Fruit fly (Drosophila melanogaster) whole organism, prepupa: ENCODE results near the gene Nepl3.

Experiments
- CG10631 ChIP-seq: fragments of 200-800 bp; sonication (Bioruptor generic); optimal IDR thresholded peaks from 2 replicates; lab custom pipeline; 2016; ENCODE audit warnings: missing biosample characterization, missing genetic modification characterization
- CG10669 ChIP-seq: fragments of 200-800 bp; sonication (Bioruptor generic); optimal IDR thresholded peaks from 3 replicates; lab custom pipeline; 2018; ENCODE audit warnings: missing biosample characterization, mild to moderate bottlenecking, missing genetic modification characterization, moderate library complexity
- CG11294 ChIP-seq: fragments of 200-800 bp; sonication (Bioruptor generic); IDR thresholded peaks from 2 replicates; pipeline ENCODE4 v1.3.6; 2022; ENCODE audit warnings: missing biosample characterization, missing genetic modification characterization
- CG15336 ChIP-seq: fragments of 200-800 bp; sonication (Bioruptor generic); IDR thresholded peaks from 2 replicates; pipeline ENCODE4 v1.3.6; 2022; ENCODE audit warnings: missing biosample characterization, missing genetic modification characterization
- CG1621 ChIP-seq: fragments of 200-800 bp; sonication (Bioruptor generic); optimal IDR thresholded peaks from 3 replicates; lab custom pipeline; 2018; ENCODE audit warnings: missing biosample characterization, mild to moderate bottlenecking, missing genetic modification characterization
- CG16779 ChIP-seq: fragments of 200-800 bp; sonication (Bioruptor generic); optimal IDR thresholded peaks from 3 replicates; lab custom pipeline; 2017; ENCODE audit warnings: missing biosample characterization, mild to moderate bottlenecking, missing genetic modification characterization
- CG3032 ChIP-seq: fragments of 200-800 bp; optimal IDR thresholded peaks from 2 replicates; lab custom pipeline; 2019; ENCODE audit warnings: missing biosample characterization, mild to moderate bottlenecking, missing genetic modification characterization, moderate library complexity
- CG31627 ChIP-seq: fragments of 200-800 bp; sonication (Bioruptor generic); optimal IDR thresholded peaks from 3 replicates; lab custom pipeline; 2016; ENCODE audit warnings: missing biosample characterization, missing genetic modification characterization
- CG32006 ChIP-seq: fragments of 200-800 bp; sonication (Bioruptor generic); optimal IDR thresholded peaks from 3 replicates; lab custom pipeline; 2017; ENCODE audit warnings: missing biosample characterization, mild to moderate bottlenecking, missing genetic modification characterization
- CG34406 ChIP-seq: fragments of 200-800 bp; sonication (Bioruptor generic); optimal IDR thresholded peaks from 3 replicates; lab custom pipeline; 2016; ENCODE audit warnings: missing biosample characterization, missing genetic modification characterization
- CG3919 ChIP-seq: fragments of 200-800 bp; sonication (Bioruptor generic); optimal IDR thresholded peaks from 3 replicates; lab custom pipeline; 2016; ENCODE audit warnings: missing biosample characterization, missing genetic modification characterization
- CG4318 ChIP-seq: fragments of 200-800 bp; sonication (Bioruptor generic); optimal IDR thresholded peaks from 3 replicates; lab custom pipeline; 2017; ENCODE audit warnings: missing biosample characterization, mild to moderate bottlenecking, missing genetic modification characterization
- CG6163 ChIP-seq: fragments of 200-800 bp; sonication (Bioruptor generic); IDR thresholded peaks from 3 replicates; pipeline ENCODE4 v1.3.6; 2022; ENCODE audit warnings: missing biosample characterization, missing genetic modification characterization
- CG6276 ChIP-seq: fragments of 200-800 bp; sonication (Bioruptor generic); optimal IDR thresholded peaks from 2 replicates; lab custom pipeline; 2017; ENCODE audit warnings: missing biosample characterization, mild to moderate bottlenecking, missing genetic modification characterization
- CG6792 ChIP-seq: fragments of 200-800 bp; sonication (Bioruptor generic); optimal IDR thresholded peaks from 3 replicates; lab custom pipeline; 2016; ENCODE audit warnings: missing biosample characterization, missing genetic modification characterization
- CG6808 ChIP-seq: fragments of 200-800 bp; sonication (Bioruptor generic); optimal IDR thresholded peaks from 3 replicates; lab custom pipeline; 2017; ENCODE audit warnings: missing biosample characterization, missing genetic modification characterization, mild to moderate bottlenecking, moderate library complexity, missing genetic modification reagents
- CG6854 ChIP-seq: fragments of 200-800 bp; sonication (Bioruptor generic); optimal IDR thresholded peaks from 2 replicates; lab custom pipeline; 2017; ENCODE audit warnings: missing biosample characterization, mild to moderate bottlenecking, missing genetic modification characterization
- CG7368 ChIP-seq: fragments of 200-800 bp; sonication (Bioruptor generic); optimal IDR thresholded peaks from 3 replicates; lab custom pipeline; 2016; ENCODE audit warnings: missing biosample characterization, missing genetic modification characterization
- CG8119 ChIP-seq: fragments of 200-800 bp; sonication (Bioruptor generic); IDR thresholded peaks from 3 replicates; pipeline ENCODE4 v1.3.6; 2022; ENCODE audit warnings: missing biosample characterization, missing genetic modification characterization
- CG8319 ChIP-seq: fragments of 200-800 bp; sonication (Bioruptor generic); optimal IDR thresholded peaks from 3 replicates; lab custom pipeline; 2016; ENCODE audit warnings: missing biosample characterization, missing genetic modification characterization
- CG8632 ChIP-seq: fragments of 200-800 bp; sonication (Bioruptor generic); optimal IDR thresholded peaks from 3 replicates; lab custom pipeline; 2016; ENCODE audit warnings: missing biosample characterization, missing genetic modification characterization
- Eip75B ChIP-seq: fragments of 200-800 bp; sonication (Bioruptor generic); optimal IDR thresholded peaks from 3 replicates; lab custom pipeline; 2016; ENCODE audit warnings: missing biosample characterization, missing genetic modification characterization
- Eip78C ChIP-seq: fragments of 200-800 bp; sonication (Bioruptor generic); peaks from one replicate; lab custom pipeline; 2016; ENCODE audit warnings: missing biosample characterization, missing genetic modification characterization
- Gug ChIP-seq: fragments of 200-800 bp; sonication (Bioruptor generic); IDR thresholded peaks from 2 replicates; pipeline ENCODE4 v1.3.6; 2022; ENCODE audit warnings: missing biosample characterization, missing genetic modification characterization
- Hr38 ChIP-seq: sonication (Bioruptor generic); optimal IDR thresholded peaks from 2 replicates; lab custom pipeline; 2016; ENCODE audit warnings: missing biosample characterization, missing genetic modification characterization
- Hr39 ChIP-seq: fragments of 200-800 bp; sonication (Bioruptor generic); optimal IDR thresholded peaks from 2 replicates; lab custom pipeline; 2016; ENCODE audit warnings: missing biosample characterization, missing genetic modification characterization
- Lpt ChIP-seq: fragments of 200-800 bp; sonication (Bioruptor generic); optimal IDR thresholded peaks from 3 replicates; lab custom pipeline; 2016; ENCODE audit warnings: missing biosample characterization, missing genetic modification characterization
- Met ChIP-seq: fragments of 200-800 bp; sonication (Bioruptor generic); optimal IDR thresholded peaks from 3 replicates; lab custom pipeline; 2016; ENCODE audit warnings: missing biosample characterization, missing genetic modification characterization
- OdsH ChIP-seq: fragments of 200-800 bp; sonication (Bioruptor generic); optimal IDR thresholded peaks from 3 replicates; lab custom pipeline; 2016; ENCODE audit warnings: missing biosample characterization, missing genetic modification characterization
- Smox ChIP-seq: fragments of 200-800 bp; sonication (Bioruptor generic); optimal IDR thresholded peaks from 3 replicates; lab custom pipeline; 2016; ENCODE audit warnings: missing biosample characterization, missing genetic modification characterization
- Sox102F ChIP-seq: fragments of 200-800 bp; sonication (Bioruptor generic); optimal IDR thresholded peaks from 2 replicates; lab custom pipeline; 2016; ENCODE audit warnings: missing biosample characterization, mild to moderate bottlenecking, missing genetic modification characterization
- Sox14 ChIP-seq: fragments of 200-800 bp; sonication (Bioruptor generic); optimal IDR thresholded peaks from 3 replicates; lab custom pipeline; 2016; ENCODE audit warnings: missing biosample characterization, missing genetic modification characterization
- Sox15 ChIP-seq: fragments of 200-800 bp; sonication (Bioruptor generic); optimal IDR thresholded peaks from 3 replicates; lab custom pipeline; 2016; ENCODE audit warnings: missing biosample characterization, missing genetic modification characterization
- achi ChIP-seq: fragments of 200-800 bp; sonication (Bioruptor generic); optimal IDR thresholded peaks from 3 replicates; lab custom pipeline; 2016; ENCODE audit warnings: missing biosample characterization, missing genetic modification characterization
- acj6 ChIP-seq: fragments of 200-800 bp; sonication (Bioruptor generic); optimal IDR thresholded peaks from 3 replicates; lab custom pipeline; 2016; ENCODE audit warnings: missing biosample characterization, missing genetic modification characterization
- cyc ChIP-seq: fragments of 200-800 bp; sonication (Bioruptor generic); optimal IDR thresholded peaks from 3 replicates; lab custom pipeline; 2016; ENCODE audit warnings: missing biosample characterization, missing genetic modification characterization
- dac ChIP-seq: fragments of 200-800 bp; sonication (Bioruptor generic); optimal IDR thresholded peaks from 2 replicates; lab custom pipeline; 2017; ENCODE audit warnings: missing biosample characterization, mild to moderate bottlenecking, missing genetic modification characterization
- eg ChIP-seq: fragments of 200-800 bp; sonication (Bioruptor generic); IDR thresholded peaks from 3 replicates; pipeline ENCODE4 v1.3.6; 2022; ENCODE audit warnings: missing biosample characterization, missing genetic modification characterization
- esn ChIP-seq: fragments of 200-800 bp; sonication (Bioruptor generic); optimal IDR thresholded peaks from 2 replicates; lab custom pipeline; 2016; ENCODE audit warnings: missing biosample characterization, mild to moderate bottlenecking, missing genetic modification characterization, moderate library complexity
- fd59A ChIP-seq: fragments of 200-800 bp; sonication (Bioruptor generic); optimal IDR thresholded peaks from 2 replicates; lab custom pipeline; 2017; ENCODE audit warnings: missing biosample characterization, mild to moderate bottlenecking, missing genetic modification characterization, missing genetic modification reagents
- lz ChIP-seq: fragments of 200-800 bp; sonication (Bioruptor generic); optimal IDR thresholded peaks from 3 replicates; lab custom pipeline; 2016; ENCODE audit warnings: missing biosample characterization, missing genetic modification characterization
- net ChIP-seq: fragments of 200-800 bp; sonication (Bioruptor generic); optimal IDR thresholded peaks from 3 replicates; lab custom pipeline; 2016; ENCODE audit warnings: missing biosample characterization, missing genetic modification characterization
- pdm3 ChIP-seq: fragments of 200-800 bp; sonication (Bioruptor generic); optimal IDR thresholded peaks from 3 replicates; lab custom pipeline; 2016; ENCODE audit warnings: missing biosample characterization, missing genetic modification characterization
- salr ChIP-seq, 2 experiments: fragments of 200-800 bp; sonication (Bioruptor generic); optimal IDR thresholded peaks; 3 replicates each; lab custom pipeline; 2016 to 2018; ENCODE audit warnings: missing biosample characterization in 2 of 2, missing genetic modification characterization in 2 of 2, mild to moderate bottlenecking in 1 of 2
- spab ChIP-seq: fragments of 200-800 bp; sonication (Bioruptor generic); optimal IDR thresholded peaks from 2 replicates; lab custom pipeline; 2017; ENCODE audit warnings: missing biosample characterization, mild to moderate bottlenecking, missing genetic modification characterization, missing genetic modification reagents
- svp ChIP-seq: fragments of 200-800 bp; sonication (Bioruptor generic); peaks from one replicate; lab custom pipeline; 2016; ENCODE audit warnings: missing biosample characterization, missing genetic modification characterization
- topi ChIP-seq: fragments of 200-800 bp; sonication (Bioruptor generic); optimal IDR thresholded peaks from 3 replicates; lab custom pipeline; 2016; ENCODE audit warnings: missing biosample characterization, missing genetic modification characterization

The Nepl3 gene

DNA sequence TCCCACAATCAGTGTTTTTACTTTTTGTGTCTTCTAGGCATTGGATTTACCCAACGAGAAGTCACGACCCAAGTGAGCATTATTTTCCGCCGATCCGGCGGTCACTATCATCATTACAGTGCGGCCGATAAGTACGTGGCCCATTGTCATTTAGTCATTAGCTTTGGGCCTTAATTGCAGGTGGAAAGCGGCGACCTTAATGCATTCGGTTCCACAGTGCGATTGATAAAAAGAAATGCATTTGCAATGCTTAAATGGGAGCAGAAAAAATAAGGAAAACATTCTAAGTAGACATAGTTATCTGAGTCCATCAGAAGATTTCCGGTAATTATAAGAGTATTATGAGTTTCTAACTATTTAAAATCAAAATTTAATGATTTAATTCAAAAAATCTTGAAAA lies 34.1 kb upstream of the Nepl3 start (continued):
- TF ChIP-seq CG31627 (GFP tag; lab: Kevin White, UChicago) (peak; percentile 26), CG10631 (peak; percentile 23), acj6 (GFP tag; lab: Kevin White, UChicago) (peak; percentile 8), Sox15 (no peak), Smox (GFP tag; lab: Kevin White, UChicago) (peak; percentile 1), Hr39 (peak; percentile 39), svp (peak; percentile 92), CG6808 (GFP tag; lab: Kevin White, UChicago) (peak; percentile 29), CG10669 (GFP tag; lab: Kevin White, UChicago) (peak; percentile 30), Gug (GFP tag; lab: Robert Waterston, UW) (no peak), OdsH (GFP tag; lab: Kevin White, UChicago) (peak; percentile 43), CG6854 (GFP tag; lab: Kevin White, UChicago) (no peak), CG8319 (GFP tag; lab: Kevin White, UChicago) (no peak), Sox14 (peak; percentile 20), spab (GFP tag; lab: Kevin White, UChicago) (no peak)
- TF ChIP-seq, all 60 proteins: peak for 23

DNA sequence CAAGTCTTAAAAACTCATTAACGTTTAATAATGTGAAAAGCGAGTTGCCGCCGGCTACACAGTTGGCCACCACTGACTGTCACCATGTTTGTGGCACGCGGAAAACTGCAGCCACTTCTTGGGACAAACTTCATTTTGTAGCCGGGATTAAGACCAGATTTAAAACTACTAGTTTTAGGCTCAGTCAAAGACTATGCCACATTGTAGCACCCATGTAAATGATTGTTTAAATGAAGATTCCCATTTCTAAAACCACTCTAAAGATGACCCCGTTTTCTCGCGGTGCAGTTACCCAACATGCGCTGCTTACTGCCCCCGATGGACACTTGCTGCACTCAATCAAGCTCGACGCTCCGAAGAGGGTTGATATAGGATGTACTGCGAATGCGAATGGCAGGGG lies 32.3 kb upstream of the Nepl3 start:
- TF ChIP-seq CG16779 (tag; lab: Kevin White, UChicago) (peak; percentile 18), Eip75B (GFP tag; lab: Kevin White, UChicago) (peak; percentile 27), CG3919 (GFP tag; lab: Kevin White, UChicago) (peak; percentile 9), achi (peak; percentile 43), CG10669 (GFP tag; lab: Kevin White, UChicago) (peak; percentile 40), Hr38 (no peak), CG6276 (GFP tag; lab: Kevin White, UChicago) (peak; percentile 24), net (GFP tag; lab: Kevin White, UChicago) (peak; percentile 26), CG6163 (GFP tag; lab: Robert Waterston, UW) (0 out of 3 replicates have a peak, but pooled peaks have one; percentile 32), CG6792 (GFP tag; lab: Kevin White, UChicago) (peak; percentile 23), CG10631 (peak; percentile 39), CG8119 (GFP tag; lab: Robert Waterston, UW) (peak; percentile 65), OdsH (GFP tag; lab: Kevin White, UChicago) (peak; percentile 41), CG32006 (GFP tag; lab: Kevin White, UChicago) (peak; percentile 77), CG3032 (tag; lab: Kevin White, UChicago) (peak; percentile 41), CG8632 (GFP tag; lab: Kevin White, UChicago) (peak; percentile 35), spab (GFP tag; lab: Kevin White, UChicago) (peak; percentile 18), CG15336 (peak; percentile 64), Smox (GFP tag; lab: Kevin White, UChicago) (no peak), CG11294 (GFP tag; lab: Robert Waterston, UW) (peak; percentile 16; the same call in 1 of the 2 replicates), CG34406 (GFP tag; lab: Kevin White, UChicago) (no peak), Sox102F (GFP tag; lab: Kevin White, UChicago) (no peak), CG6808 (GFP tag; lab: Kevin White, UChicago) (no peak), Sox14 (peak; percentile 17), Lpt (no peak), CG4318 (GFP tag; lab: Kevin White, UChicago) (no peak), CG7368 (GFP tag; lab: Kevin White, UChicago) (no peak), salr (GFP tag; optimal IDR thresholded peaks at IDR 0.05; lab: Kevin White, UChicago) (peak in 1 of 2 experiments; percentile 46), topi (GFP tag; lab: Kevin White, UChicago) (peak; percentile 12), lz (peak; percentile 2), CG1621 (peak; percentile 21), eg (GFP tag; lab: Robert Waterston, UW) (peak; percentile 70; the same call in 2 of the 3 replicates), dac (GFP tag; lab: Kevin White, UChicago) (peak; percentile 30), cyc (no peak), pdm3 (GFP tag; lab: Kevin White, UChicago) (peak; percentile 42), Met (no peak), acj6 (GFP tag; lab: Kevin White, UChicago) (peak; percentile 46), esn (GFP tag; lab: Kevin White, UChicago) (peak; percentile 21), fd59A (peak; percentile 4), Eip78C (GFP tag; lab: Kevin White, UChicago) (peak; percentile 72)
- TF ChIP-seq, all 60 proteins: peak for 30
